Fruit fly (Drosophila melanogaster) whole organism, embryonic: ENCODE results near the gene CG14669.

Experiments
- Atf6 ChIP-seq: fragments of 200-800 bp; sonication (Bioruptor generic); IDR thresholded peaks from 2 replicates; pipeline ENCODE4 v1.3.6; 2022; ENCODE audit warnings: missing biosample characterization, missing genetic modification characterization
- CG10209 ChIP-seq: fragments of 200-800 bp; sonication (Bioruptor generic); optimal IDR thresholded peaks from 3 replicates; lab custom pipeline; 2017; ENCODE audit warnings: missing biosample characterization, mild to moderate bottlenecking, missing genetic modification characterization, missing genetic modification reagents
- CG12104 ChIP-seq: fragments of 200-800 bp; sonication (Bioruptor generic); optimal IDR thresholded peaks from 3 replicates; lab custom pipeline; 2016; ENCODE audit warnings: missing biosample characterization, missing genetic modification characterization
- CG12155 ChIP-seq: fragments of 200-800 bp; sonication (Bioruptor generic); optimal IDR thresholded peaks from 3 replicates; lab custom pipeline; 2016; ENCODE audit warnings: missing biosample characterization, missing genetic modification characterization
- CG14667 ChIP-seq: fragments of 200-800 bp; sonication (Bioruptor generic); IDR thresholded peaks from 2 replicates; pipeline ENCODE4 v1.3.6; 2022; ENCODE audit warnings: missing biosample characterization, missing genetic modification characterization
- CG1529 ChIP-seq: fragments of 200-800 bp; sonication (Bioruptor generic); optimal IDR thresholded peaks from 3 replicates; lab custom pipeline; 2018; ENCODE audit warnings: missing biosample characterization, missing genetic modification characterization
- CG15696 ChIP-seq: fragments of 200-800 bp; sonication (Bioruptor generic); optimal IDR thresholded peaks from 2 replicates; lab custom pipeline; 2019; ENCODE audit warnings: missing biosample characterization, mild to moderate bottlenecking, missing genetic modification characterization, moderate library complexity
- CG16863 ChIP-seq: fragments of 200-800 bp; sonication (Bioruptor generic); optimal IDR thresholded peaks from 3 replicates; lab custom pipeline; 2016; ENCODE audit warnings: missing biosample characterization, missing genetic modification characterization
- CG17361 ChIP-seq: fragments of 200-800 bp; sonication (Bioruptor generic); IDR thresholded peaks from 3 replicates; pipeline ENCODE4 v1.3.6; 2022; ENCODE audit warnings: missing biosample characterization, missing genetic modification characterization
- CG33557 ChIP-seq: fragments of 200-800 bp; sonication (Bioruptor generic); optimal IDR thresholded peaks from 2 replicates; lab custom pipeline; 2019; ENCODE audit warnings: missing biosample characterization, mild to moderate bottlenecking, missing genetic modification characterization, moderate library complexity
- CG4360 ChIP-seq: fragments of 200-800 bp; sonication (Bioruptor generic); IDR thresholded peaks from 2 replicates; pipeline ENCODE4 v1.3.6; 2022; ENCODE audit warnings: missing biosample characterization, missing genetic modification characterization
- CG4617 ChIP-seq: fragments of 200-800 bp; sonication (Bioruptor generic); optimal IDR thresholded peaks from 3 replicates; lab custom pipeline; 2016; ENCODE audit warnings: missing biosample characterization, missing genetic modification characterization, borderline replicate concordance
- CG5953 ChIP-seq: fragments of 200-800 bp; sonication (Bioruptor generic); IDR thresholded peaks from 2 replicates; pipeline ENCODE4 v1.3.6; 2022; ENCODE audit warnings: missing biosample characterization, missing genetic modification characterization
- CG7745 ChIP-seq: fragments of 200-800 bp; sonication (Bioruptor generic); optimal IDR thresholded peaks from 2 replicates; lab custom pipeline; 2018; ENCODE audit warnings: missing biosample characterization, mild to moderate bottlenecking, missing genetic modification characterization, moderate library complexity
- CG7987 ChIP-seq: fragments of 200-800 bp; sonication (Bioruptor generic); optimal IDR thresholded peaks from 2 replicates; lab custom pipeline; 2018; ENCODE audit warnings: missing biosample characterization, mild to moderate bottlenecking, missing genetic modification characterization, moderate library complexity
- CG8290 ChIP-seq, 3 experiments: fragments of 200-800 bp; sonication (Bioruptor generic); optimal IDR thresholded peaks; 2 replicates each; lab custom pipeline; 2016 to 2019; ENCODE audit warnings: missing biosample characterization in 3 of 3, missing genetic modification characterization in 3 of 3, mild to moderate bottlenecking in 2 of 3, moderate library complexity in 1 of 3
- CG8478 ChIP-seq: fragments of >200 bp; optimal IDR thresholded peaks from 2 replicates; lab custom pipeline; 2018
- CG9727 ChIP-seq: fragments of 200-800 bp; sonication (Bioruptor generic); optimal IDR thresholded peaks from 3 replicates; lab custom pipeline; 2017; ENCODE audit warnings: missing biosample characterization, mild to moderate bottlenecking, missing genetic modification characterization
- CG9817 ChIP-seq: fragments of 200-800 bp; sonication (Bioruptor generic); optimal IDR thresholded peaks from 2 replicates; lab custom pipeline; 2018; ENCODE audit warnings: missing biosample characterization, mild to moderate bottlenecking, missing genetic modification characterization, moderate library complexity
- CHES-1-like ChIP-seq: fragments of 200-800 bp; sonication (Bioruptor generic); optimal IDR thresholded peaks from 2 replicates; lab custom pipeline; 2016; ENCODE audit warnings: missing biosample characterization, missing genetic modification characterization
- CrebB ChIP-seq: fragments of 200-800 bp; sonication (Bioruptor generic); optimal IDR thresholded peaks from 3 replicates; lab custom pipeline; 2018; ENCODE audit warnings: missing biosample characterization, mild to moderate bottlenecking, missing genetic modification characterization
- D19A ChIP-seq: fragments of 200-800 bp; optimal IDR thresholded peaks from 3 replicates; lab custom pipeline; 2019; ENCODE audit warnings: missing biosample characterization, mild to moderate bottlenecking, missing genetic modification characterization, moderate library complexity
- Dp ChIP-seq: fragments of 200-800 bp; sonication (Bioruptor generic); optimal IDR thresholded peaks from 2 replicates; lab custom pipeline; 2018; ENCODE audit warnings: missing biosample characterization, mild to moderate bottlenecking, missing genetic modification characterization, moderate library complexity
- Dref ChIP-seq: fragments of 200-800 bp; sonication (Bioruptor generic); IDR thresholded peaks from 2 replicates; pipeline ENCODE4 v1.3.6; 2022; ENCODE audit warnings: missing biosample characterization, missing genetic modification characterization
- E2f1 ChIP-seq: fragments of 200-800 bp; sonication (Bioruptor generic); IDR thresholded peaks from 2 replicates; pipeline ENCODE4 v1.3.6; 2022; ENCODE audit warnings: missing biosample characterization, missing genetic modification characterization
- E2f2 ChIP-seq: fragments of 200-800 bp; sonication (Bioruptor generic); IDR thresholded peaks from 2 replicates; pipeline ENCODE4 v1.3.6; 2022; ENCODE audit warnings: missing biosample characterization, missing genetic modification characterization
- HHEX ChIP-seq: fragments of 200-800 bp; sonication (Bioruptor generic); optimal IDR thresholded peaks from 3 replicates; lab custom pipeline; 2017; ENCODE audit warnings: missing biosample characterization, mild to moderate bottlenecking, missing genetic modification characterization, missing genetic modification reagents
- Kr ChIP-seq: fragments of 200-800 bp; sonication (Bioruptor generic); optimal IDR thresholded peaks from 2 replicates; lab custom pipeline; 2017; ENCODE audit warnings: missing biosample characterization, mild to moderate bottlenecking, missing genetic modification characterization
- Lhr ChIP-seq: fragments of 200-800 bp; sonication (Bioruptor generic); optimal IDR thresholded peaks from 3 replicates; lab custom pipeline; 2017; ENCODE audit warnings: mild to moderate bottlenecking, missing biosample characterization, missing genetic modification reagents, missing genetic modification characterization
- MBD-R2 ChIP-seq: fragments of 200-800 bp; sonication (Bioruptor generic); IDR thresholded peaks from 2 replicates; pipeline ENCODE4 v1.3.6; 2022; ENCODE audit warnings: missing biosample characterization, missing genetic modification characterization
- MESR4 ChIP-seq: fragments of 200-800 bp; sonication (Bioruptor generic); optimal IDR thresholded peaks from 2 replicates; lab custom pipeline; 2018; ENCODE audit warnings: missing biosample characterization, mild to moderate bottlenecking, missing genetic modification characterization, moderate library complexity
- Med ChIP-seq: fragments of 200-800 bp; sonication (Bioruptor generic); peaks from one replicate; lab custom pipeline; 2016; ENCODE audit warnings: missing biosample characterization, missing genetic modification characterization, mild to moderate bottlenecking, inconsistent platforms, moderate library complexity
- NfI ChIP-seq: fragments of 200-800 bp; sonication (Bioruptor generic); optimal IDR thresholded peaks from 3 replicates; lab custom pipeline; 2018; ENCODE audit warnings: missing biosample characterization, mild to moderate bottlenecking, missing genetic modification characterization, moderate library complexity
- Ptx1 ChIP-seq: fragments of 200-800 bp; sonication (Bioruptor generic); IDR thresholded peaks from 2 replicates; pipeline ENCODE4 v1.3.6; 2022; ENCODE audit warnings: missing biosample characterization, missing genetic modification characterization
- Rfx ChIP-seq: fragments of 200-800 bp; sonication (Bioruptor generic); IDR thresholded peaks from 2 replicates; pipeline ENCODE4 v1.3.6; 2022; ENCODE audit warnings: missing biosample characterization, missing genetic modification characterization
- ara ChIP-seq: fragments of 200-800 bp; sonication (Bioruptor generic); IDR thresholded peaks from 2 replicates; pipeline ENCODE4 v1.3.6; 2022; ENCODE audit warnings: missing biosample characterization, missing genetic modification characterization
- ase ChIP-seq: fragments of 200-800 bp; sonication (Bioruptor generic); IDR thresholded peaks from 3 replicates; pipeline ENCODE4 v1.3.6; 2022; ENCODE audit warnings: missing biosample characterization, missing genetic modification characterization
- ci ChIP-seq: fragments of 200-800 bp; sonication (Bioruptor generic); IDR thresholded peaks from 3 replicates; pipeline ENCODE4 v1.3.6; 2022; ENCODE audit warnings: missing biosample characterization, missing genetic modification characterization
- dm ChIP-seq: fragments of 200-800 bp; sonication (Bioruptor generic); optimal IDR thresholded peaks from 3 replicates; lab custom pipeline; 2016; ENCODE audit warnings: missing biosample characterization, missing genetic modification characterization
- dysf ChIP-seq: fragments of 200-800 bp; sonication (Bioruptor generic); IDR thresholded peaks from 3 replicates; pipeline ENCODE4 v1.3.6; 2022; ENCODE audit warnings: missing biosample characterization, missing genetic modification characterization
- lov ChIP-seq, 2 experiments: fragments of 200-800 bp in 1 of 2; fragments of >200 bp in 1 of 2; sonication (Bioruptor generic) in 1 of 2; IDR thresholded peaks in 1 of 2; optimal IDR thresholded peaks in 1 of 2; 2 replicates in 1 of 2; 3 replicates in 1 of 2; pipeline versions ENCODE4 v1.3.6 to Lab custom; 2017 to 2022; ENCODE audit warnings: missing biosample characterization in 1 of 2, missing genetic modification characterization in 1 of 2
- repo ChIP-seq: fragments of 200-800 bp; sonication (Bioruptor generic); optimal IDR thresholded peaks from 2 replicates; lab custom pipeline; 2016; ENCODE audit warnings: missing biosample characterization, missing genetic modification characterization
- sd ChIP-seq: fragments of 200-800 bp; sonication (Bioruptor generic); optimal IDR thresholded peaks from 3 replicates; lab custom pipeline; 2018; ENCODE audit warnings: missing biosample characterization, mild to moderate bottlenecking, missing genetic modification characterization, moderate library complexity
- sr ChIP-seq: fragments of 200-800 bp; sonication (Bioruptor generic); IDR thresholded peaks from 3 replicates; pipeline ENCODE4 v1.3.6; 2022; ENCODE audit warnings: missing biosample characterization, missing genetic modification characterization
- trem ChIP-seq: fragments of 200-800 bp; optimal IDR thresholded peaks from 3 replicates; lab custom pipeline; 2019; ENCODE audit warnings: missing biosample characterization, mild to moderate bottlenecking, missing genetic modification characterization, moderate library complexity
- vfl ChIP-seq: fragments of 200-800 bp; sonication (Bioruptor generic); optimal IDR thresholded peaks from 2 replicates; lab custom pipeline; 2016; ENCODE audit warnings: missing biosample characterization, missing genetic modification characterization
- zen ChIP-seq: fragments of 200-800 bp; sonication (Bioruptor generic); optimal IDR thresholded peaks from 3 replicates; lab custom pipeline; 2018; ENCODE audit warnings: missing biosample characterization, mild to moderate bottlenecking, missing genetic modification characterization, moderate library complexity
- zf30C ChIP-seq: fragments of 200-800 bp; sonication (Bioruptor generic); optimal IDR thresholded peaks from 3 replicates; lab custom pipeline; 2018; ENCODE audit warnings: missing biosample characterization, mild to moderate bottlenecking, missing genetic modification characterization

CG14669 gene

dm6 chr3R:5467619-5468018, 53.3 kb downstream of the CG14669 start, which contains the start of gene POLDIP2 (continued):
- no peak for TF ChIP-seq Lhr (GFP tag; lab: Kevin White, UChicago)
- no peak for TF ChIP-seq sd (tag; lab: Kevin White, UChicago)
- peak; percentile 56 for TF ChIP-seq MBD-R2 (GFP tag; lab: Robert Waterston, UW)
- 0 out of 3 replicates have a peak, but pooled peaks have one; percentile 36 for TF ChIP-seq ci
- TF ChIP-seq CG4617 = peak; percentile 42
- TF ChIP-seq CG7987 (GFP tag; lab: Kevin White, UChicago) = peak; percentile 5
- peak; percentile 81 for TF ChIP-seq Med
- peak; percentile 80 for TF ChIP-seq MESR4
- TF ChIP-seq dysf (GFP tag; lab: Robert Waterston, UW) = no peak
- TF ChIP-seq trem = no peak
- TF ChIP-seq Dref (GFP tag; lab: Robert Waterston, UW) = peak; percentile 64
- 0 out of 3 replicates have a peak, but pooled peaks have one; percentile 1 for TF ChIP-seq CG17361 (GFP tag; lab: Robert Waterston, UW)
- 0 out of 2 replicates have a peak, but pooled peaks have one; percentile 26 for TF ChIP-seq Rfx (GFP tag; lab: Robert Waterston, UW)
- TF ChIP-seq CG10209 (GFP tag; lab: Kevin White, UChicago) = peak; percentile 91
- peak; percentile 33 for TF ChIP-seq Dp (GFP tag; lab: Kevin White, UChicago)
- peak; percentile 61 for TF ChIP-seq E2f2 (GFP tag; lab: Robert Waterston, UW)
- peak; percentile 9 for TF ChIP-seq CG9817 (tag; lab: Kevin White, UChicago)
- TF ChIP-seq zf30C (GFP tag; lab: Kevin White, UChicago) = peak; percentile 98
- TF ChIP-seq NfI (GFP tag; lab: Kevin White, UChicago) = peak; percentile 16
- TF ChIP-seq E2f1 (GFP tag; lab: Robert Waterston, UW) = no peak

- TF ChIP-seq HHEX (GFP tag; lab: Kevin White, UChicago) (peak; percentile 15), CG12104 (peak; percentile 42), Atf6 (GFP tag; lab: Robert Waterston, UW) (no peak), CG8290 (GFP tag; optimal IDR thresholded peaks at IDR 0.05; lab: Kevin White, UChicago) (no peak), CG8290 (tag; optimal IDR thresholded peaks at IDR 0.05; lab: Kevin White, UChicago) (no peak), CG9817 (tag; lab: Kevin White, UChicago) (peak; percentile 48), dm (no peak), CG1529 (GFP tag; lab: Kevin White, UChicago) (no peak), CG16863 (GFP tag; lab: Kevin White, UChicago) (no peak), CG15696 (tag; lab: Kevin White, UChicago) (peak; percentile 47), repo (GFP tag; lab: Kevin White, UChicago) (no peak), zen (tag; lab: Kevin White, UChicago) (peak; percentile 38), CG7745 (tag; lab: Kevin White, UChicago) (no peak), CG4360 (GFP tag; lab: Robert Waterston, UW) (no peak), Kr (no peak), ara (GFP tag; lab: Robert Waterston, UW) (no peak), ase (no peak), CG8478 (no peak), D19A (tag; lab: Kevin White, UChicago) (no peak), CG14667 (no peak), CG5953 (GFP tag; lab: Robert Waterston, UW) (no peak), CHES-1-like (GFP tag; lab: Kevin White, UChicago) (peak; percentile 33), CG9727 (GFP tag; lab: Kevin White, UChicago) (peak; percentile 45), CrebB (tag; lab: Kevin White, UChicago) (no peak), vfl (GFP tag; lab: Kevin White, UChicago) (no peak), lov (optimal IDR thresholded peaks at IDR 0.05; lab: Kevin White, UChicago) (no peak), lov (GFP tag; IDR thresholded peaks at IDR 0.05; lab: Robert Waterston, UW) (no peak), sr (GFP tag; lab: Robert Waterston, UW) (peak; percentile 82), Rfx (GFP tag; lab: Robert Waterston, UW) (peak; percentile 51; the same call in 1 of the 2 replicates), CG12155 (GFP tag; lab: Kevin White, UChicago) (peak; percentile 50), Ptx1 (GFP tag; lab: Robert Waterston, UW) (peak; percentile 19; the same call in 1 of the 2 replicates), CG33557 (GFP tag; lab: Kevin White, UChicago) (peak; percentile 33)
These were observed 56.4 kb downstream of the CG14669 start, which contains the start of the genes mRpL44 and Snr1 for dm6 chr3R:5470586-5471283. Gene mRpL44, minus strand, starts transcription at chr3R:5470636. Gene Snr1, plus strand, starts transcription at chr3R:5470926.
